Fruit fly (Drosophila melanogaster) whole organism, embryonic: Measurements from ENCODE around the gene rictor.

ENCODE experiments used
- Aef1 ChIP-seq: fragments of 200-800 bp; sonication (Bioruptor generic); IDR thresholded peaks from 3 replicates; pipeline ENCODE4 v1.3.6; 2022; ENCODE audit warnings: missing biosample characterization, missing genetic modification characterization
- Atf-2 ChIP-seq: fragments of 200-800 bp; sonication (Bioruptor generic); optimal IDR thresholded peaks from 2 replicates; lab custom pipeline; 2016; ENCODE audit warnings: missing biosample characterization, missing genetic modification characterization
- B-H1 ChIP-seq: fragments of 200-800 bp; sonication (Bioruptor generic); IDR thresholded peaks from 3 replicates; pipeline ENCODE4 v1.3.6; 2022; ENCODE audit warnings: missing biosample characterization, missing genetic modification characterization
- CG10565 ChIP-seq: fragments of 200-800 bp; sonication (Bioruptor generic); optimal IDR thresholded peaks from 3 replicates; lab custom pipeline; 2016; ENCODE audit warnings: missing biosample characterization, mild to moderate bottlenecking, missing genetic modification characterization
- CG12236 ChIP-seq: fragments of 200-800 bp; sonication (Bioruptor generic); optimal IDR thresholded peaks from 2 replicates; lab custom pipeline; 2016; ENCODE audit warnings: missing biosample characterization, missing genetic modification characterization
- CG12299 ChIP-seq: fragments of 200-800 bp; sonication (Bioruptor generic); optimal IDR thresholded peaks from 2 replicates; lab custom pipeline; 2018; ENCODE audit warnings: missing biosample characterization, mild to moderate bottlenecking, missing genetic modification characterization
- CG12659 ChIP-seq: fragments of 200-800 bp; sonication (Bioruptor generic); optimal IDR thresholded peaks from 3 replicates; lab custom pipeline; 2017; ENCODE audit warnings: mild to moderate bottlenecking, missing biosample characterization, missing genetic modification reagents, missing genetic modification characterization
- CG13624 ChIP-seq: fragments of 200-800 bp; sonication (Bioruptor generic); optimal IDR thresholded peaks from 2 replicates; lab custom pipeline; 2016; ENCODE audit warnings: missing biosample characterization, missing genetic modification characterization
- CG18011 ChIP-seq: fragments of 200-800 bp; sonication (Bioruptor generic); optimal IDR thresholded peaks from 2 replicates; lab custom pipeline; 2017; ENCODE audit warnings: missing biosample characterization, missing genetic modification characterization, mild to moderate bottlenecking, moderate library complexity, missing genotype
- CG3163 ChIP-seq: fragments of 200-800 bp; sonication (Bioruptor generic); optimal IDR thresholded peaks from 3 replicates; lab custom pipeline; 2016; ENCODE audit warnings: missing biosample characterization, missing genetic modification characterization
- CG3281 ChIP-seq: fragments of 200-800 bp; sonication (Bioruptor generic); optimal IDR thresholded peaks from 3 replicates; lab custom pipeline; 2017; ENCODE audit warnings: missing biosample characterization, mild to moderate bottlenecking, missing genetic modification characterization
- CG33557 ChIP-seq: fragments of 200-800 bp; sonication (Bioruptor generic); optimal IDR thresholded peaks from 2 replicates; lab custom pipeline; 2019; ENCODE audit warnings: missing biosample characterization, mild to moderate bottlenecking, missing genetic modification characterization, moderate library complexity
- CG3995 ChIP-seq: fragments of 200-800 bp; sonication (Bioruptor generic); optimal IDR thresholded peaks from 3 replicates; lab custom pipeline; 2016; ENCODE audit warnings: missing biosample characterization, missing genetic modification characterization
- CG4820 ChIP-seq: fragments of 200-800 bp; sonication (Bioruptor generic); optimal IDR thresholded peaks from 3 replicates; lab custom pipeline; 2016; ENCODE audit warnings: missing biosample characterization, missing genetic modification characterization
- CG5245 ChIP-seq: fragments of 200-800 bp; sonication (Bioruptor generic); optimal IDR thresholded peaks from 3 replicates; lab custom pipeline; 2016; ENCODE audit warnings: missing biosample characterization, missing genetic modification characterization
- CG6175 ChIP-seq: fragments of 200-800 bp; sonication (Bioruptor generic); IDR thresholded peaks from 3 replicates; pipeline ENCODE4 v1.3.6; 2022; ENCODE audit warnings: missing biosample characterization, missing genetic modification characterization
- CG6254 ChIP-seq: fragments of 200-800 bp; sonication (Bioruptor generic); optimal IDR thresholded peaks from 3 replicates; lab custom pipeline; 2017; ENCODE audit warnings: mild to moderate bottlenecking, missing biosample characterization, missing genetic modification reagents, missing genetic modification characterization
- CG7556 ChIP-seq: fragments of 200-800 bp; sonication (Bioruptor generic); optimal IDR thresholded peaks from 2 replicates; lab custom pipeline; 2017; ENCODE audit warnings: missing biosample characterization, mild to moderate bottlenecking, missing genetic modification characterization
- CG8290 ChIP-seq, 3 experiments: fragments of 200-800 bp; sonication (Bioruptor generic); optimal IDR thresholded peaks; 2 replicates each; lab custom pipeline; 2016 to 2019; ENCODE audit warnings: missing biosample characterization in 3 of 3, missing genetic modification characterization in 3 of 3, mild to moderate bottlenecking in 2 of 3, moderate library complexity in 1 of 3
- CG9215 ChIP-seq: fragments of 200-800 bp; sonication (Bioruptor generic); IDR thresholded peaks from 2 replicates; pipeline ENCODE4 v1.3.6; 2022; ENCODE audit warnings: missing biosample characterization, missing genetic modification characterization
- E2f1 ChIP-seq: fragments of 200-800 bp; sonication (Bioruptor generic); IDR thresholded peaks from 2 replicates; pipeline ENCODE4 v1.3.6; 2022; ENCODE audit warnings: missing biosample characterization, missing genetic modification characterization
- Hmx ChIP-seq: fragments of 200-800 bp; sonication (Bioruptor generic); optimal IDR thresholded peaks from 2 replicates; lab custom pipeline; 2016; ENCODE audit warnings: missing biosample characterization, missing genetic modification characterization
- Hsf ChIP-seq: fragments of 200-800 bp; sonication (Bioruptor generic); optimal IDR thresholded peaks from 3 replicates; lab custom pipeline; 2016; ENCODE audit warnings: missing biosample characterization, missing genetic modification characterization
- Jarid2 ChIP-seq: fragments of 200-800 bp; sonication (Bioruptor generic); optimal IDR thresholded peaks from 3 replicates; lab custom pipeline; 2017; ENCODE audit warnings: mild to moderate bottlenecking, missing biosample characterization, missing genetic modification reagents, missing genetic modification characterization
- Lim3 ChIP-seq: fragments of 200-800 bp; sonication (Bioruptor generic); IDR thresholded peaks from 2 replicates; pipeline ENCODE4 v1.3.6; 2022; ENCODE audit warnings: missing biosample characterization, missing genetic modification characterization
- Myb ChIP-seq: fragments of 200-800 bp; sonication (Bioruptor generic); optimal IDR thresholded peaks from 2 replicates; lab custom pipeline; 2016; ENCODE audit warnings: missing biosample characterization, missing genetic modification characterization
- NC2α ChIP-seq: fragments of 200-800 bp; sonication (Bioruptor generic); optimal IDR thresholded peaks from 2 replicates; lab custom pipeline; 2016; ENCODE audit warnings: missing biosample characterization, missing genetic modification characterization
- Ptx1 ChIP-seq: fragments of 200-800 bp; sonication (Bioruptor generic); IDR thresholded peaks from 2 replicates; pipeline ENCODE4 v1.3.6; 2022; ENCODE audit warnings: missing biosample characterization, missing genetic modification characterization
- Rx ChIP-seq: fragments of 200-800 bp; sonication (Bioruptor generic); IDR thresholded peaks from 2 replicates; pipeline ENCODE4 v1.3.6; 2022; ENCODE audit warnings: missing biosample characterization, missing genetic modification characterization
- Sin3A ChIP-seq: fragments of >200 bp; optimal IDR thresholded peaks from 2 replicates; lab custom pipeline; 2018
- Sox100B ChIP-seq: fragments of 200-800 bp; sonication (Bioruptor generic); optimal IDR thresholded peaks from 3 replicates; lab custom pipeline; 2018; ENCODE audit warnings: missing biosample characterization, mild to moderate bottlenecking, missing genetic modification characterization
- Ssrp ChIP-seq: fragments of 200-800 bp; sonication (Bioruptor generic); optimal IDR thresholded peaks from 2 replicates; lab custom pipeline; 2018; ENCODE audit warnings: missing biosample characterization, mild to moderate bottlenecking, missing genetic modification characterization, moderate library complexity
- Taf1 ChIP-seq: fragments of 200-800 bp; sonication (Bioruptor generic); IDR thresholded peaks from 2 replicates; pipeline ENCODE4 v1.3.6; 2022; ENCODE audit warnings: missing biosample characterization, missing genetic modification characterization
- Tbp ChIP-seq: fragments of >200 bp; optimal IDR thresholded peaks from 2 replicates; lab custom pipeline; 2018; ENCODE audit warnings: missing biosample characterization, missing genetic modification characterization
- croc ChIP-seq: fragments of 200-800 bp; sonication (Bioruptor generic); conservative IDR thresholded peaks from 3 replicates; pipeline ENCODE4 v1.3.6; 2022; ENCODE audit warnings: missing biosample characterization, missing genetic modification characterization
- crol ChIP-seq: fragments of 200-800 bp; sonication (Bioruptor generic); IDR thresholded peaks from 2 replicates; pipeline ENCODE4 v1.3.6; 2022; ENCODE audit warnings: missing biosample characterization, missing genetic modification characterization
- dysf ChIP-seq: fragments of 200-800 bp; sonication (Bioruptor generic); IDR thresholded peaks from 3 replicates; pipeline ENCODE4 v1.3.6; 2022; ENCODE audit warnings: missing biosample characterization, missing genetic modification characterization
- esg ChIP-seq: fragments of 200-800 bp; sonication (Bioruptor generic); conservative IDR thresholded peaks from 2 replicates; pipeline ENCODE4 v1.3.6; 2022; ENCODE audit warnings: missing biosample characterization, missing genetic modification characterization
- ftz-f1 ChIP-seq: fragments of 200-800 bp; sonication (Bioruptor generic); optimal IDR thresholded peaks from 2 replicates; lab custom pipeline; 2016; ENCODE audit warnings: missing biosample characterization, missing genetic modification characterization
- hb ChIP-seq: fragments of 200-800 bp; sonication (Bioruptor generic); IDR thresholded peaks from 3 replicates; pipeline ENCODE4 v1.3.6; 2022; ENCODE audit warnings: missing biosample characterization, missing genetic modification characterization; ENCODE audit not compliant: partially characterized antibody
- insv ChIP-seq, 2 experiments: fragments of 200-800 bp; sonication (Bioruptor generic); optimal IDR thresholded peaks; 3 replicates each; lab custom pipeline; 2016 to 2018; ENCODE audit warnings: missing biosample characterization in 2 of 2, missing genetic modification characterization in 2 of 2
- jigr1 ChIP-seq: fragments of 200-800 bp; sonication (Bioruptor generic); IDR thresholded peaks from 3 replicates; pipeline ENCODE4 v1.3.6; 2022; ENCODE audit warnings: missing biosample characterization, missing genetic modification characterization
- jumu ChIP-seq: fragments of 200-800 bp; sonication (Bioruptor generic); optimal IDR thresholded peaks from 3 replicates; lab custom pipeline; 2016; ENCODE audit warnings: missing biosample characterization, missing genetic modification characterization
- kah ChIP-seq: fragments of 200-800 bp; sonication (Bioruptor generic); optimal IDR thresholded peaks from 2 replicates; lab custom pipeline; 2018; ENCODE audit warnings: missing biosample characterization, mild to moderate bottlenecking, missing genetic modification characterization
- lab ChIP-seq: fragments of 200-800 bp; sonication (Bioruptor generic); optimal IDR thresholded peaks from 3 replicates; lab custom pipeline; 2017; ENCODE audit warnings: missing biosample characterization, missing genetic modification characterization, mild to moderate bottlenecking, moderate library complexity, missing genetic modification reagents
- slbo ChIP-seq: fragments of 200-800 bp; sonication (Bioruptor generic); IDR thresholded peaks from 2 replicates; pipeline ENCODE4 v1.3.6; 2022; ENCODE audit warnings: missing biosample characterization, missing genetic modification characterization
- stwl ChIP-seq: fragments of 200-800 bp; sonication (Bioruptor generic); optimal IDR thresholded peaks from 3 replicates; lab custom pipeline; 2018; ENCODE audit warnings: missing biosample characterization, mild to moderate bottlenecking, missing genetic modification characterization, moderate library complexity
- toy ChIP-seq: fragments of 200-800 bp; sonication (Bioruptor generic); IDR thresholded peaks from 2 replicates; pipeline ENCODE4 v1.3.6; 2022; ENCODE audit warnings: missing biosample characterization, missing genetic modification characterization
- zen2 ChIP-seq: fragments of 200-800 bp; sonication (Bioruptor generic); IDR thresholded peaks from 3 replicates; pipeline ENCODE4 v1.3.6; 2022; ENCODE audit warnings: missing biosample characterization, missing genetic modification characterization; ENCODE audit not compliant: partially characterized antibody

rictor gene

dm6 chrX:19297899-19298784 lies 37.1 kb upstream of the rictor start, which contains the start of gene CG8034 (continued):
- TF ChIP-seq CG6175 (GFP tag; lab: Robert Waterston, UW) (peak; percentile 90), CG8290 (GFP tag; optimal IDR thresholded peaks at IDR 0.05; lab: Kevin White, UChicago) (peak; percentile 93), CG8290 (tag; optimal IDR thresholded peaks at IDR 0.05; lab: Kevin White, UChicago) (peak; percentile 82), CG33557 (peak; percentile 97), CG10565 (GFP tag; lab: Kevin White, UChicago) (peak; percentile 67), CG18011 (GFP tag; lab: Kevin White, UChicago) (peak; percentile 83), CG13624 (GFP tag; lab: Kevin White, UChicago) (peak; percentile 97), Tbp (GFP tag; lab: Kevin White, UChicago) (no peak), CG12659 (peak; percentile 98), CG12299 (tag; lab: Kevin White, UChicago) (peak; percentile 95), insv (GFP tag; optimal IDR thresholded peaks at IDR 0.05; lab: Kevin White, UChicago) (peak; percentile 52 to 74), Hmx (GFP tag; lab: Kevin White, UChicago) (peak; percentile 89), Taf1 (GFP tag; lab: Robert Waterston, UW) (peak; percentile 89), Sin3A (lab: Kevin White, UChicago) (no peak), kah (GFP tag; lab: Kevin White, UChicago) (peak; percentile 93), jigr1 (peak; percentile 92), CG6254 (GFP tag; lab: Kevin White, UChicago) (peak; percentile 93), Jarid2 (GFP tag; lab: Kevin White, UChicago) (peak; percentile 94), Atf-2 (GFP tag; lab: Kevin White, UChicago) (peak; percentile 94), hb (GFP tag; lab: Robert Waterston, UW) (no peak), E2f1 (peak; percentile 92), toy (GFP tag; lab: Robert Waterston, UW) (peak; percentile 77; the same call in 1 of the 2 replicates), esg (peak; percentile 95), Ptx1 (GFP tag; lab: Robert Waterston, UW) (peak; percentile 97), jumu (GFP tag; lab: Kevin White, UChicago) (peak; percentile 95), ftz-f1 (GFP tag; lab: Kevin White, UChicago) (peak; percentile 79), slbo (GFP tag; lab: Robert Waterston, UW) (peak; percentile 94), croc (peak; percentile 94), Aef1 (GFP tag; lab: Robert Waterston, UW) (peak; percentile 93), CG5245 (GFP tag; lab: Kevin White, UChicago) (peak; percentile 89), Hsf (GFP tag; lab: Kevin White, UChicago) (peak; percentile 97), CG7556 (peak; percentile 98), B-H1 (GFP tag; lab: Robert Waterston, UW) (peak; percentile 88), zen2 (GFP tag; lab: Robert Waterston, UW) (0 out of 3 replicates have a peak, but pooled peaks have one; percentile 22), NC2α (GFP tag; lab: Kevin White, UChicago) (peak; percentile 77), CG9215 (GFP tag; lab: Robert Waterston, UW) (peak; percentile 96), CG3163 (GFP tag; lab: Kevin White, UChicago) (peak; percentile 64), stwl (tag; lab: Kevin White, UChicago) (peak; percentile 26), CG3281 (GFP tag; lab: Kevin White, UChicago) (peak; percentile 98), lab (GFP tag; lab: Kevin White, UChicago) (peak; percentile 98), Ssrp (tag; lab: Kevin White, UChicago) (peak; percentile 97), CG4820 (GFP tag; lab: Kevin White, UChicago) (peak; percentile 93), Sox100B (GFP tag; lab: Kevin White, UChicago) (peak; percentile 98), Rx (peak; percentile 89), CG3995 (GFP tag; lab: Kevin White, UChicago) (peak; percentile 81), Lim3 (peak; percentile 71; the same call in 1 of the 2 replicates), crol (GFP tag; lab: Robert Waterston, UW) (peak; percentile 76), Myb (peak; percentile 87), dysf (peak; percentile 98), CG12236 (GFP tag; lab: Kevin White, UChicago) (peak; percentile 87)
